Fruit fly (Drosophila melanogaster) whole organism, embryonic: ENCODE results near the gene sdt.

Source experiments
- Atf6 ChIP-seq: fragments of 200-800 bp; sonication (Bioruptor generic); IDR thresholded peaks from 2 replicates; pipeline ENCODE4 v1.3.6; 2022; ENCODE audit warnings: missing biosample characterization, missing genetic modification characterization
- CG10959 ChIP-seq: fragments of 200-800 bp; sonication (Bioruptor generic); IDR thresholded peaks from 2 replicates; pipeline ENCODE4 v1.3.6; 2022; ENCODE audit warnings: missing biosample characterization, missing genetic modification characterization
- CG10979 ChIP-seq: fragments of 200-800 bp; sonication (Bioruptor generic); optimal IDR thresholded peaks from 2 replicates; lab custom pipeline; 2018; ENCODE audit warnings: missing biosample characterization, mild to moderate bottlenecking, missing genetic modification characterization, moderate library complexity
- CG11696 ChIP-seq: fragments of 200-800 bp; sonication (Bioruptor generic); IDR thresholded peaks from 2 replicates; pipeline ENCODE4 v1.3.6; 2022; ENCODE audit warnings: missing biosample characterization, missing genetic modification characterization
- CG12659 ChIP-seq: fragments of 200-800 bp; sonication (Bioruptor generic); optimal IDR thresholded peaks from 3 replicates; lab custom pipeline; 2017; ENCODE audit warnings: mild to moderate bottlenecking, missing biosample characterization, missing genetic modification reagents, missing genetic modification characterization
- CG12769 ChIP-seq: fragments of 200-800 bp; sonication (Bioruptor generic); optimal IDR thresholded peaks from 2 replicates; lab custom pipeline; 2019; ENCODE audit warnings: missing biosample characterization, mild to moderate bottlenecking, missing genetic modification characterization, moderate library complexity
- CG12942 ChIP-seq: fragments of 200-800 bp; sonication (Bioruptor generic); optimal IDR thresholded peaks from 3 replicates; lab custom pipeline; 2016; ENCODE audit warnings: missing biosample characterization, missing genetic modification characterization
- CG14667 ChIP-seq: fragments of 200-800 bp; sonication (Bioruptor generic); IDR thresholded peaks from 2 replicates; pipeline ENCODE4 v1.3.6; 2022; ENCODE audit warnings: missing biosample characterization, missing genetic modification characterization
- CG15696 ChIP-seq: fragments of 200-800 bp; sonication (Bioruptor generic); optimal IDR thresholded peaks from 2 replicates; lab custom pipeline; 2019; ENCODE audit warnings: missing biosample characterization, mild to moderate bottlenecking, missing genetic modification characterization, moderate library complexity
- CG1603 ChIP-seq: fragments of 200-800 bp; sonication (Bioruptor generic); optimal IDR thresholded peaks from 2 replicates; lab custom pipeline; 2019; ENCODE audit warnings: missing biosample characterization, mild to moderate bottlenecking, missing genetic modification characterization, moderate library complexity
- CG16779 ChIP-seq: fragments of 200-800 bp; sonication (Bioruptor generic); IDR thresholded peaks from 2 replicates; pipeline ENCODE4 v1.3.6; 2022; ENCODE audit warnings: missing biosample characterization, missing genetic modification characterization
- CG17829 ChIP-seq: fragments of 200-800 bp; optimal IDR thresholded peaks from 2 replicates; lab custom pipeline; 2019; ENCODE audit warnings: missing biosample characterization, mild to moderate bottlenecking, missing genetic modification characterization, moderate library complexity
- CG18476 ChIP-seq: fragments of 200-800 bp; sonication (Bioruptor generic); optimal IDR thresholded peaks from 2 replicates; lab custom pipeline; 2016; ENCODE audit warnings: missing biosample characterization, mild to moderate bottlenecking, missing genetic modification characterization
- CG2202 ChIP-seq: fragments of 200-800 bp; sonication (Bioruptor generic); optimal IDR thresholded peaks from 2 replicates; lab custom pipeline; 2018; ENCODE audit warnings: missing biosample characterization, mild to moderate bottlenecking, missing genetic modification characterization
- CG30431 ChIP-seq: fragments of 200-800 bp; sonication (Bioruptor generic); optimal IDR thresholded peaks from 2 replicates; lab custom pipeline; 2017; ENCODE audit warnings: missing biosample characterization, missing genetic modification characterization
- CG31365 ChIP-seq: fragments of 200-800 bp; sonication (Bioruptor generic); optimal IDR thresholded peaks from 2 replicates; lab custom pipeline; 2018; ENCODE audit warnings: missing biosample characterization, mild to moderate bottlenecking, missing genetic modification characterization
- CG32532 ChIP-seq: fragments of 200-800 bp; sonication (Bioruptor generic); IDR thresholded peaks from 2 replicates; pipeline ENCODE4 v1.3.6; 2022; ENCODE audit warnings: missing biosample characterization, missing genetic modification characterization
- CG4854 ChIP-seq: fragments of 200-800 bp; sonication (Bioruptor generic); optimal IDR thresholded peaks from 2 replicates; lab custom pipeline; 2016; ENCODE audit warnings: missing biosample characterization, missing genetic modification characterization, inconsistent platforms
- CG9727 ChIP-seq: fragments of 200-800 bp; sonication (Bioruptor generic); optimal IDR thresholded peaks from 3 replicates; lab custom pipeline; 2017; ENCODE audit warnings: missing biosample characterization, mild to moderate bottlenecking, missing genetic modification characterization
- CTCF ChIP-seq: fragments of 200-800 bp; sonication (Bioruptor generic); optimal IDR thresholded peaks from 2 replicates; lab custom pipeline; 2017; ENCODE audit warnings: missing biosample characterization, mild to moderate bottlenecking, missing genetic modification characterization, moderate library complexity
- Chrac-16 ChIP-seq: fragments of 200-800 bp; sonication (Bioruptor generic); optimal IDR thresholded peaks from 3 replicates; lab custom pipeline; 2016; ENCODE audit warnings: missing biosample characterization, missing genetic modification characterization
- CoRest ChIP-seq: fragments of 200-800 bp; sonication (Bioruptor generic); optimal IDR thresholded peaks from 3 replicates; lab custom pipeline; 2018; ENCODE audit warnings: missing biosample characterization, mild to moderate bottlenecking, missing genetic modification characterization, moderate library complexity
- D19A ChIP-seq: fragments of 200-800 bp; optimal IDR thresholded peaks from 3 replicates; lab custom pipeline; 2019; ENCODE audit warnings: missing biosample characterization, mild to moderate bottlenecking, missing genetic modification characterization, moderate library complexity
- Dad ChIP-seq: fragments of 200-800 bp; sonication (Bioruptor generic); optimal IDR thresholded peaks from 3 replicates; lab custom pipeline; 2016; ENCODE audit warnings: missing biosample characterization, missing genetic modification characterization
- HLH3B ChIP-seq: fragments of 200-800 bp; sonication (Bioruptor generic); IDR thresholded peaks from 2 replicates; pipeline ENCODE4 v1.3.6; 2022; ENCODE audit warnings: missing biosample characterization, missing genetic modification characterization
- HLHmδ ChIP-seq: fragments of 200-800 bp; sonication (Bioruptor generic); optimal IDR thresholded peaks from 2 replicates; lab custom pipeline; 2018; ENCODE audit warnings: missing biosample characterization, mild to moderate bottlenecking, missing genetic modification characterization, moderate library complexity
- Hr3 ChIP-seq: fragments of 200-800 bp; sonication (Bioruptor generic); optimal IDR thresholded peaks from 3 replicates; lab custom pipeline; 2016; ENCODE audit warnings: missing biosample characterization, missing genetic modification characterization
- Mrtf ChIP-seq: fragments of 200-800 bp; sonication (Bioruptor generic); IDR thresholded peaks from 3 replicates; pipeline ENCODE4 v1.3.6; 2022; ENCODE audit warnings: missing biosample characterization, missing genetic modification characterization
- NFAT ChIP-seq: fragments of 200-800 bp; sonication (Bioruptor generic); IDR thresholded peaks from 2 replicates; pipeline ENCODE4 v1.3.6; 2022; ENCODE audit warnings: missing biosample characterization, missing genetic modification characterization
- Nf-YC ChIP-seq: fragments of 200-800 bp; optimal IDR thresholded peaks from 3 replicates; lab custom pipeline; 2019; ENCODE audit warnings: missing biosample characterization, mild to moderate bottlenecking, missing genetic modification characterization, moderate library complexity
- Xrp1 ChIP-seq: fragments of 200-800 bp; sonication (Bioruptor generic); IDR thresholded peaks from 2 replicates; pipeline ENCODE4 v1.3.6; 2022; ENCODE audit warnings: missing biosample characterization, missing genetic modification characterization
- ase ChIP-seq: fragments of 200-800 bp; sonication (Bioruptor generic); IDR thresholded peaks from 3 replicates; pipeline ENCODE4 v1.3.6; 2022; ENCODE audit warnings: missing biosample characterization, missing genetic modification characterization
- ash1 ChIP-seq: fragments of 200-800 bp; sonication (Bioruptor generic); optimal IDR thresholded peaks from 2 replicates; lab custom pipeline; 2018; ENCODE audit warnings: missing biosample characterization, mild to moderate bottlenecking, missing genetic modification characterization
- bowl ChIP-seq: fragments of 200-800 bp; sonication (Bioruptor generic); IDR thresholded peaks from 2 replicates; pipeline ENCODE4 v1.3.6; 2022; ENCODE audit warnings: missing biosample characterization, missing genetic modification characterization
- dan ChIP-seq: fragments of 200-800 bp; sonication (Bioruptor generic); IDR thresholded peaks from 2 replicates; pipeline ENCODE4 v1.3.6; 2022; ENCODE audit warnings: missing biosample characterization, missing genetic modification characterization
- fru ChIP-seq: fragments of >200 bp; optimal IDR thresholded peaks from 2 replicates; lab custom pipeline; 2017
- gt ChIP-seq: fragments of 200-800 bp; sonication (Bioruptor generic); IDR thresholded peaks from 2 replicates; pipeline ENCODE4 v1.3.6; 2022; ENCODE audit warnings: missing biosample characterization, missing genetic modification characterization
- kay ChIP-seq: fragments of 200-800 bp; sonication (Bioruptor generic); optimal IDR thresholded peaks from 2 replicates; lab custom pipeline; 2016; ENCODE audit warnings: missing biosample characterization, missing genetic modification characterization
- knrl ChIP-seq: fragments of 200-800 bp; sonication (Bioruptor generic); IDR thresholded peaks from 3 replicates; pipeline ENCODE4 v1.3.6; 2022; ENCODE audit warnings: missing biosample characterization, missing genetic modification characterization; ENCODE audit not compliant: partially characterized antibody
- luna ChIP-seq: fragments of 200-800 bp; sonication (Bioruptor generic); optimal IDR thresholded peaks from 2 replicates; lab custom pipeline; 2016; ENCODE audit warnings: missing biosample characterization, missing genetic modification characterization
- mam ChIP-seq: fragments of 200-800 bp; sonication (Bioruptor generic); optimal IDR thresholded peaks from 3 replicates; lab custom pipeline; 2016; ENCODE audit warnings: missing biosample characterization, missing genetic modification characterization
- nerfin-2 ChIP-seq: fragments of 200-800 bp; sonication (Bioruptor generic); IDR thresholded peaks from 2 replicates; pipeline ENCODE4 v1.3.6; 2022; ENCODE audit warnings: missing biosample characterization, missing genetic modification characterization; ENCODE audit not compliant: partially characterized antibody
- oc ChIP-seq: fragments of 200-800 bp; sonication (Bioruptor generic); optimal IDR thresholded peaks from 2 replicates; lab custom pipeline; 2018; ENCODE audit warnings: missing biosample characterization, mild to moderate bottlenecking, missing genetic modification characterization, moderate library complexity
- pan ChIP-seq, 4 experiments: fragments of >200 bp in 3 of 4; fragments of 200-800 bp in 1 of 4; sonication (Bioruptor generic) in 1 of 4; optimal IDR thresholded peaks in 3 of 4; IDR thresholded peaks in 1 of 4; 2 replicates each; pipeline versions ENCODE4 v1.3.6 to Lab custom; 2017 to 2022; ENCODE audit warnings: missing biosample characterization in 2 of 4, missing genetic modification characterization in 2 of 4, mixed read lengths in 1 of 4
- pho ChIP-seq: fragments of 200-800 bp; sonication (Bioruptor generic); optimal IDR thresholded peaks from 2 replicates; lab custom pipeline; 2016; ENCODE audit warnings: missing biosample characterization, missing genetic modification characterization
- rib ChIP-seq: fragments of 200-800 bp; sonication (Bioruptor generic); IDR thresholded peaks from 2 replicates; pipeline ENCODE4 v1.3.6; 2022; ENCODE audit warnings: missing biosample characterization, missing genetic modification characterization
- sim ChIP-seq: fragments of 200-800 bp; sonication (Bioruptor generic); IDR thresholded peaks from 2 replicates; pipeline ENCODE4 v1.3.6; 2022; ENCODE audit warnings: missing biosample characterization, missing genetic modification characterization
- tll ChIP-seq, 2 experiments: fragments of 200-800 bp in 1 of 2; fragments of >200 bp in 1 of 2; sonication (Bioruptor generic) in 1 of 2; optimal IDR thresholded peaks; 2 replicates each; lab custom pipeline; 2017 to 2019; ENCODE audit warnings: missing biosample characterization in 2 of 2, missing genetic modification characterization in 2 of 2, mild to moderate bottlenecking in 1 of 2, moderate library complexity in 1 of 2
- trh ChIP-seq: fragments of 200-800 bp; sonication (Bioruptor generic); optimal IDR thresholded peaks from 2 replicates; lab custom pipeline; 2016; ENCODE audit warnings: missing biosample characterization, missing genetic modification characterization
- unpg ChIP-seq: fragments of 200-800 bp; sonication (Bioruptor generic); optimal IDR thresholded peaks from 3 replicates; lab custom pipeline; 2018; ENCODE audit warnings: missing biosample characterization, mild to moderate bottlenecking, missing genetic modification characterization, moderate library complexity
- z ChIP-seq: fragments of 200-800 bp; sonication (Bioruptor generic); IDR thresholded peaks from 3 replicates; pipeline ENCODE4 v1.3.6; 2022; ENCODE audit warnings: missing biosample characterization, missing genetic modification characterization

sdt gene

dm6 chrX:8211094-8211730, 32.9 kb downstream of the sdt start (continued):
- no peak for TF ChIP-seq dan (GFP tag; lab: Robert Waterston, UW)
- no peak for TF ChIP-seq mam (GFP tag; lab: Kevin White, UChicago)
- no peak for TF ChIP-seq fru (lab: Kevin White, UChicago)
- TF ChIP-seq sim (GFP tag; lab: Robert Waterston, UW) = no peak
- no peak for TF ChIP-seq CG12942 (GFP tag; lab: Kevin White, UChicago)
- no peak for TF ChIP-seq z (GFP tag; lab: Robert Waterston, UW)
- TF ChIP-seq unpg (GFP tag; lab: Kevin White, UChicago) = peak; percentile 11
- TF ChIP-seq CoRest (tag; lab: Kevin White, UChicago) = no peak
- no peak for TF ChIP-seq CG12769 (tag; lab: Kevin White, UChicago)
- TF ChIP-seq NFAT = no peak
- TF ChIP-seq CG16779 (GFP tag; lab: Robert Waterston, UW) = no peak
- TF ChIP-seq pho = no peak
- TF ChIP-seq luna (GFP tag; lab: Kevin White, UChicago) = no peak
- TF ChIP-seq CG15696 (tag; lab: Kevin White, UChicago) = peak; percentile 50
- TF ChIP-seq CG32532 (GFP tag; lab: Robert Waterston, UW) = 0 out of 2 replicates have a peak, but pooled peaks have one; percentile 26
- no peak for TF ChIP-seq HLHmδ
- no peak for TF ChIP-seq nerfin-2 (GFP tag; lab: Robert Waterston, UW)
- no peak for TF ChIP-seq rib (GFP tag; lab: Robert Waterston, UW)
- TF ChIP-seq Dad (GFP tag; lab: Kevin White, UChicago) = no peak
- TF ChIP-seq oc (tag; lab: Kevin White, UChicago) = no peak
- peak; percentile 7 for TF ChIP-seq CG30431 (GFP tag; lab: Kevin White, UChicago)
- TF ChIP-seq ash1 = no peak
- TF ChIP-seq Chrac-16 (GFP tag; lab: Kevin White, UChicago) = no peak
- TF ChIP-seq trh (GFP tag; lab: Kevin White, UChicago) = no peak
- TF ChIP-seq HLH3B (GFP tag; lab: Robert Waterston, UW) = no peak
- TF ChIP-seq CG4854 (GFP tag; lab: Kevin White, UChicago) = no peak
- no peak for TF ChIP-seq Atf6 (GFP tag; lab: Robert Waterston, UW)
- 0 out of 2 replicates have a peak, but pooled peaks have one; percentile 25 for TF ChIP-seq CG10959 (GFP tag; lab: Robert Waterston, UW)
- TF ChIP-seq CG17829 = peak; percentile 2
- no peak for TF ChIP-seq Mrtf (GFP tag; lab: Robert Waterston, UW)
- TF ChIP-seq tll (GFP tag; optimal IDR thresholded peaks at IDR 0.05; lab: Kevin White, UChicago) = no peak
- peak; percentile 77 for TF ChIP-seq CG11696 (GFP tag; lab: Robert Waterston, UW)
- no peak for TF ChIP-seq CG2202 (tag; lab: Kevin White, UChicago)
- TF ChIP-seq D19A = peak; percentile 9
- TF ChIP-seq Hr3 (GFP tag; lab: Kevin White, UChicago) = no peak
- peak; percentile 2 for TF ChIP-seq CG10979 (tag; lab: Kevin White, UChicago)
- TF ChIP-seq bowl (GFP tag; lab: Robert Waterston, UW) = no peak
- TF ChIP-seq CG1603 (tag; lab: Kevin White, UChicago) = no peak
- TF ChIP-seq pan (optimal IDR thresholded peaks at IDR 0.05; lab: Kevin White, UChicago) = no peak
- TF ChIP-seq pan (GFP tag; optimal IDR thresholded peaks at IDR 0.05 in 1 of 2, IDR thresholded peaks at IDR 0.05 in 1 of 2) = peak in 1 of 2 experiments; percentile 34
- no peak for TF ChIP-seq CG12659 (GFP tag; lab: Kevin White, UChicago)
- no peak for TF ChIP-seq CG14667
- TF ChIP-seq CG9727 (GFP tag; lab: Kevin White, UChicago) = peak; percentile 48
- no peak for TF ChIP-seq Nf-YC (tag; lab: Kevin White, UChicago)
- no peak for TF ChIP-seq CG18476
- no peak for TF ChIP-seq knrl
- no peak for TF ChIP-seq gt (GFP tag; lab: Robert Waterston, UW)
- no peak for TF ChIP-seq CTCF
- no peak for TF ChIP-seq CG31365 (tag; lab: Kevin White, UChicago)
- TF ChIP-seq kay = no peak
- peak; percentile 66 for TF ChIP-seq Xrp1 (GFP tag; lab: Robert Waterston, UW)
- no peak for TF ChIP-seq ase
